Worm (Caenorhabditis elegans) whole organism, L4 larva: ENCODE results near the gene rpn-5.
A peak's percentile ranks its signal among the peaks of the same experiment; 100 is the strongest.

Experiments used
- F37D6.2 ChIP-seq: sonication (generic microtip); optimal IDR thresholded peaks from 2 replicates; lab custom pipeline; 2016; ENCODE audit warnings: mild to moderate bottlenecking, missing genetic modification characterization, missing compliant biosample characterization
- F44E2.7 ChIP-seq: fragments of 200-800 bp; sonication (Bioruptor generic); IDR thresholded peaks from 2 replicates; pipeline ENCODE4 v2.1.2; 2022; ENCODE audit warnings: missing genetic modification characterization, missing compliant biosample characterization
- T26A8.4 ChIP-seq: fragments of 200-800 bp; sonication (Bioruptor generic); IDR thresholded peaks from 2 replicates; pipeline ENCODE4 v1.3.6; 2022; ENCODE audit warnings: missing genetic modification characterization, missing compliant biosample characterization
- Y48G9A.11 ChIP-seq: fragments of 200-800 bp; sonication (Bioruptor generic); IDR thresholded peaks from 2 replicates; pipeline ENCODE4 v1.3.6; 2022; ENCODE audit warnings: missing genetic modification reagents, missing genetic modification characterization, missing compliant biosample characterization
- ZK546.5 ChIP-seq, 2 experiments: sonication (generic microtip); optimal IDR thresholded peaks; 2 replicates each; lab custom pipeline; 2017; ENCODE audit warnings: missing biosample characterization in 2 of 2, missing genetic modification characterization in 2 of 2
- ama-1 ChIP-seq: fragments of 150-350 bp; optimal IDR thresholded peaks from 2 replicates; lab custom pipeline; 2014; ENCODE audit warnings: inconsistent platforms, mixed read lengths
- attf-4 ChIP-seq: sonication (generic microtip); optimal IDR thresholded peaks from 3 replicates; lab custom pipeline; 2017; ENCODE audit warnings: missing biosample characterization, missing genetic modification characterization
- ceh-20 ChIP-seq: fragments of 200-800 bp; sonication (Bioruptor generic); IDR thresholded peaks from 2 replicates; pipeline ENCODE4 v1.3.6; 2022; ENCODE audit warnings: missing genetic modification reagents, missing genetic modification characterization, missing compliant biosample characterization
- ceh-28 ChIP-seq: fragments of 150-350 bp; optimal IDR thresholded peaks from 2 replicates; lab custom pipeline; 2014; ENCODE audit warnings: missing biosample characterization, missing genetic modification reagents, missing genetic modification characterization
- ceh-44 ChIP-seq: fragments of 200-800 bp; sonication (Bioruptor generic); IDR thresholded peaks from 2 replicates; pipeline ENCODE4 v1.3.6; 2022; ENCODE audit warnings: missing genetic modification reagents, missing genetic modification characterization, missing compliant biosample characterization
- ces-1 ChIP-seq: fragments of 150-350 bp; sonication (generic microtip); optimal IDR thresholded peaks from 4 replicates; lab custom pipeline; 2014; ENCODE audit warnings: missing biosample characterization, missing genetic modification reagents, missing genetic modification characterization
- cey-2 ChIP-seq: sonication (generic microtip); optimal IDR thresholded peaks from 3 replicates; lab custom pipeline; 2017; ENCODE audit warnings: missing genetic modification characterization, mild to moderate bottlenecking, missing compliant biosample characterization, antibody characterized with exemption, borderline replicate concordance; ENCODE audit not compliant: insufficient read depth
- daf-12 ChIP-seq: fragments of 150-350 bp; optimal IDR thresholded peaks from 2 replicates; lab custom pipeline; 2014; ENCODE audit warnings: missing biosample characterization, missing genetic modification reagents, missing genetic modification characterization
- daf-16 ChIP-seq, 3 experiments: sonication (generic microtip); optimal IDR thresholded peaks; 2 replicates each; lab custom pipeline; 2016 to 2017; ENCODE audit warnings: missing genetic modification characterization in 3 of 3, missing genetic modification reagents in 3 of 3, mild to moderate bottlenecking in 2 of 3, missing compliant biosample characterization in 2 of 3, missing biosample characterization in 1 of 3, moderate library complexity in 1 of 3
- daf-19 ChIP-seq: fragments of 200-800 bp; sonication (Bioruptor generic); conservative IDR thresholded peaks from 2 replicates; pipeline ENCODE4 v1.3.6; 2022; ENCODE audit warnings: missing genetic modification characterization, missing compliant biosample characterization
- dmd-6 ChIP-seq: fragments of 200-800 bp; sonication (Bioruptor generic); IDR thresholded peaks from 2 replicates; pipeline ENCODE4 v1.3.6; 2022; ENCODE audit warnings: missing genetic modification reagents, missing genetic modification characterization, missing compliant biosample characterization
- dmd-9 ChIP-seq: fragments of 200-800 bp; sonication (Bioruptor generic); IDR thresholded peaks from 2 replicates; pipeline ENCODE4 v1.3.6; 2022; ENCODE audit warnings: missing genetic modification reagents, missing genetic modification characterization, missing compliant biosample characterization
- dve-1 ChIP-seq: sonication (generic microtip); optimal IDR thresholded peaks from 2 replicates; lab custom pipeline; 2017; ENCODE audit warnings: antibody characterized with exemption, mild to moderate bottlenecking, missing genetic modification characterization, missing compliant biosample characterization; ENCODE audit not compliant: insufficient read depth
- egl-27 ChIP-seq: sonication (generic microtip); optimal IDR thresholded peaks from 3 replicates; lab custom pipeline; 2017; ENCODE audit warnings: missing biosample characterization, missing genetic modification reagents, missing genetic modification characterization
- egl-43 ChIP-seq: fragments of 200-800 bp; sonication (Bioruptor generic); IDR thresholded peaks from 2 replicates; pipeline ENCODE4 v1.3.6; 2022; ENCODE audit warnings: missing genetic modification reagents, missing genetic modification characterization, missing compliant biosample characterization
- hlh-30 ChIP-seq: sonication (generic microtip); optimal IDR thresholded peaks from 2 replicates; lab custom pipeline; 2017; ENCODE audit warnings: antibody characterized with exemption, mild to moderate bottlenecking, missing genetic modification characterization, missing compliant biosample characterization; ENCODE audit not compliant: insufficient read depth
- hmg-1.1 ChIP-seq: fragments of 200-800 bp; sonication (Bioruptor generic); IDR thresholded peaks from 2 replicates; pipeline ENCODE4 v1.3.6; 2022; ENCODE audit warnings: missing genetic modification reagents, missing genetic modification characterization, missing compliant biosample characterization
- jun-1 ChIP-seq: fragments of 150-350 bp; optimal IDR thresholded peaks from 2 replicates; lab custom pipeline; 2014; ENCODE audit warnings: missing biosample characterization, missing genetic modification reagents, missing genetic modification characterization
- lim-7 ChIP-seq: fragments of 200-800 bp; sonication (Bioruptor generic); IDR thresholded peaks from 2 replicates; pipeline ENCODE4 v1.3.6; 2022; ENCODE audit warnings: missing genetic modification characterization, missing compliant biosample characterization
- lin-1 ChIP-seq: fragments of 200-800 bp; sonication (Bioruptor generic); IDR thresholded peaks from 2 replicates; pipeline ENCODE4 v1.3.6; 2022; ENCODE audit warnings: missing genetic modification reagents, missing genetic modification characterization, missing compliant biosample characterization
- lin-13 ChIP-seq: fragments of 150-350 bp; optimal IDR thresholded peaks from 2 replicates; lab custom pipeline; 2014; ENCODE audit warnings: missing biosample characterization, missing genetic modification reagents, missing genetic modification characterization
- lin-38 ChIP-seq: fragments of 200-800 bp; sonication (Bioruptor generic); IDR thresholded peaks from 2 replicates; pipeline ENCODE4 v1.3.6; 2022; ENCODE audit warnings: missing genetic modification reagents, missing genetic modification characterization, missing compliant biosample characterization
- mep-1 ChIP-seq: fragments of 150-350 bp; sonication (generic microtip); optimal IDR thresholded peaks from 3 replicates; lab custom pipeline; 2014; ENCODE audit warnings: missing biosample characterization, missing genetic modification characterization
- nhr-237 ChIP-seq: sonication (generic microtip); optimal IDR thresholded peaks from 2 replicates; lab custom pipeline; 2017; ENCODE audit warnings: missing biosample characterization, missing genetic modification characterization
- nhr-28 ChIP-seq: fragments of 150-350 bp; optimal IDR thresholded peaks from 2 replicates; lab custom pipeline; 2014; ENCODE audit warnings: missing biosample characterization, missing genetic modification characterization
- nhr-42 ChIP-seq: fragments of 200-800 bp; sonication (Bioruptor generic); IDR thresholded peaks from 2 replicates; pipeline ENCODE4 v1.3.6; 2022; ENCODE audit warnings: missing genetic modification characterization, missing compliant biosample characterization
- nhr-6 ChIP-seq: fragments of 150-350 bp; optimal IDR thresholded peaks from 2 replicates; lab custom pipeline; 2014; ENCODE audit warnings: missing biosample characterization, missing genetic modification characterization
- php-3 ChIP-seq: fragments of 200-800 bp; sonication (Bioruptor generic); IDR thresholded peaks from 2 replicates; pipeline ENCODE4 v1.3.6; 2022; ENCODE audit warnings: missing genetic modification reagents, missing genetic modification characterization, missing compliant biosample characterization
- rbr-2 ChIP-seq: sonication (generic microtip); optimal IDR thresholded peaks from 2 replicates; lab custom pipeline; 2016; ENCODE audit warnings: missing genotype, missing genetic modification characterization, missing compliant biosample characterization
- saeg-2 ChIP-seq: fragments of 200-800 bp; sonication (Bioruptor generic); IDR thresholded peaks from 2 replicates; pipeline ENCODE4 v1.3.6; 2022; ENCODE audit warnings: missing genetic modification reagents, missing genetic modification characterization, missing compliant biosample characterization
- sdz-12 ChIP-seq: fragments of 200-800 bp; sonication (Bioruptor generic); optimal IDR thresholded peaks from 2 replicates; lab custom pipeline; 2018; ENCODE audit warnings: mild to moderate bottlenecking, missing genetic modification characterization, missing compliant biosample characterization
- snpc-4 ChIP-seq: fragments of 150-350 bp; optimal IDR thresholded peaks from 2 replicates; lab custom pipeline; 2014; ENCODE audit warnings: missing biosample characterization, missing genetic modification characterization
- spr-1 ChIP-seq: sonication (generic microtip); optimal IDR thresholded peaks from 2 replicates; lab custom pipeline; 2016; ENCODE audit warnings: mild to moderate bottlenecking, missing genetic modification characterization, missing compliant biosample characterization
- unc-62 ChIP-seq, 3 experiments: fragments of 150-350 bp in 1 of 3; sonication (generic microtip); optimal IDR thresholded peaks in 2 of 3; peaks in 1 of 3; 1 replicate in 1 of 3; 2 replicates in 2 of 3; lab custom pipeline; 2014 to 2017; ENCODE audit warnings: missing biosample characterization in 3 of 3, missing genetic modification characterization in 3 of 3, missing genetic modification reagents in 3 of 3, missing genotype in 1 of 3
- vab-7 ChIP-seq: fragments of 200-800 bp; sonication (Bioruptor generic); IDR thresholded peaks from 2 replicates; pipeline ENCODE4 v1.3.6; 2022; ENCODE audit warnings: missing genetic modification reagents, missing genetic modification characterization, missing compliant biosample characterization
- zag-1 ChIP-seq: fragments of 150-350 bp; optimal IDR thresholded peaks from 2 replicates; lab custom pipeline; 2014; ENCODE audit warnings: missing biosample characterization, missing genetic modification characterization
- zip-11 ChIP-seq: fragments of 200-800 bp; sonication (Bioruptor generic); IDR thresholded peaks from 2 replicates; pipeline ENCODE4 v1.3.6; 2022; ENCODE audit warnings: missing genetic modification characterization, missing compliant biosample characterization
- zip-2 ChIP-seq: fragments of 150-350 bp; optimal IDR thresholded peaks from 2 replicates; lab custom pipeline; 2014; ENCODE audit warnings: missing biosample characterization, missing genetic modification characterization
- ztf-11 ChIP-seq: fragments of 150-350 bp; optimal IDR thresholded peaks from 2 replicates; lab custom pipeline; 2014; ENCODE audit warnings: missing biosample characterization, missing genetic modification characterization
- ztf-7 ChIP-seq: fragments of 150-350 bp; optimal IDR thresholded peaks from 2 replicates; lab custom pipeline; 2014; ENCODE audit warnings: missing biosample characterization, missing genetic modification characterization

rpn-5 gene

DNA sequence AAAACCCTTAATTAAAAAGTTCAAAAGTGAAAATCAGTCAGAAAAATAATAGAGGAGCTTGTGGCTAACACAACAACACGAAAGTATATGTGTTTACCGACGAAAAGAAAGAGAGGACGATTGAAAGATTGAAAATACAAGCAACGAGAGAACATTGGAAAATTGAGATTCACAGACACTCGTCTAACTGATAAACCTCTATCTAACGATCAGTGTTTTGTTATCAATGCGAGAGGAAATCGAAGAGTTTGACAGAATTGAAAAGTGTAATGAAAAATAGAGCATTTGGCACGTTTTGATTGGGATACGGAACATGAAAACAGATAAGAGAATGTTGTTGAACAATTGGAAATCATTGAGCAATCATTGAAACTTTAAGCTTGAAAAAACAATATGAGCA, 30.5 kb upstream of the rpn-5 start (continued):
- TF ChIP-seq daf-19 (no peak), zip-11 (GFP tag; lab: Robert Waterston, UW) (no peak), ces-1 (GFP tag; lab: Kevin White, UChicago) (no peak), lin-13 (GFP tag; lab: Kevin White, UChicago) (no peak), F37D6.2 (tag; lab: Kevin White, UChicago) (no peak), sdz-12 (no peak), ztf-7 (tag; lab: Kevin White, UChicago) (no peak), lim-7 (GFP tag; lab: Robert Waterston, UW) (no peak), ceh-44 (GFP tag; lab: Robert Waterston, UW) (no peak), Y48G9A.11 (GFP tag; lab: Robert Waterston, UW) (no peak), ztf-11 (tag; lab: Kevin White, UChicago) (no peak), nhr-42 (GFP tag; lab: Robert Waterston, UW) (no peak), daf-12 (no peak), lin-1 (GFP tag; lab: Robert Waterston, UW) (peak; percentile 73), vab-7 (GFP tag; lab: Robert Waterston, UW) (no peak), ceh-20 (GFP tag; lab: Robert Waterston, UW) (no peak), mep-1 (tag; lab: Kevin White, UChicago) (peak; percentile 18), zag-1 (no peak), nhr-6 (peak; percentile 49), nhr-237 (tag; lab: Kevin White, UChicago) (no peak), snpc-4 (tag; lab: Kevin White, UChicago) (no peak), dmd-9 (GFP tag; lab: Robert Waterston, UW) (no peak), nhr-28 (tag; lab: Kevin White, UChicago) (peak; percentile 95), egl-43 (GFP tag; lab: Robert Waterston, UW) (no peak), egl-27 (tag; lab: Kevin White, UChicago) (no peak), hmg-1.1 (GFP tag; lab: Robert Waterston, UW) (no peak), spr-1 (tag; lab: Kevin White, UChicago) (peak; percentile 34), lin-38 (no peak), attf-4 (tag; lab: Kevin White, UChicago) (no peak)

DNA sequence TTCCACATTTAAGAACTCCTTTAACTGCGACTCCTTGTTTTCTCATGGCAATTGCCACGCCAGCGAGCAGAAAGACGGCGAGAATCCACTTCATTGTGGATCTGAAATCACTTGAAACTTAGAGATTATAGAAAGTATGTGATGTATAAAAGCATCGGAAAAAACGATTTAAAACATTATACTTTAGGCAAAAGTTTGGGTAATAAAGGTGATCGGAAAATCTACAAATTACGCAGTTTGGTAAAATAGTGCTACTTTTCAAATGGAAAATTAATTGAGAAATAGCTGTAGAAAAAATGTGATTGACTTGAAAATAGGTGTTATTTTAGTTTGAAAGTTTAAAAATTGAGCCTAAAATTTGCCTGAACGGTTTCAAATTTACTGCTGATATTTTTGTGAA, 29.5 kb upstream of the rpn-5 start, which contains the start of gene ttr-41:
ttr-41 (minus strand) TSS at position 101 of the 400 bp plus-strand sequence.
- TF ChIP-seq rbr-2 (no peak), jun-1 (tag; lab: Kevin White, UChicago) (no peak), cey-2 (no peak), hlh-30 (tag; lab: Kevin White, UChicago) (no peak), dmd-6 (GFP tag; lab: Robert Waterston, UW) (no peak), ZK546.5 (tag; optimal IDR thresholded peaks at IDR 0.05; lab: Kevin White, UChicago) (no peak), zip-2 (tag; lab: Kevin White, UChicago) (no peak), saeg-2 (no peak), Y48G9A.11 (GFP tag; lab: Robert Waterston, UW) (no peak), egl-43 (GFP tag; lab: Robert Waterston, UW) (no peak), F44E2.7 (GFP tag; lab: Robert Waterston, UW) (no peak)

ce11 chrII:4726750-4727384, 28.6 kb upstream of the rpn-5 start:
- no peak for TF ChIP-seq ceh-28
- no peak for TF ChIP-seq php-3 (GFP tag; lab: Robert Waterston, UW)
- no peak for TF ChIP-seq vab-7 (GFP tag; lab: Robert Waterston, UW)
- TF ChIP-seq ama-1: peak; percentile 75
- 0 out of 2 replicates have a peak, but pooled peaks have one; percentile 23 for TF ChIP-seq T26A8.4
- no peak for TF ChIP-seq daf-12
- no peak for TF ChIP-seq daf-16 (GFP tag; optimal IDR thresholded peaks at IDR 0.05; lab: Kevin White, UChicago)
- peak; percentile 16 for TF ChIP-seq daf-16 (tag; optimal IDR thresholded peaks at IDR 0.05; lab: Kevin White, UChicago)
- peak in 1 of 2 experiments; percentile 69 for TF ChIP-seq unc-62 (GFP tag; optimal IDR thresholded peaks at IDR 0.05 in 1 of 2; lab: Kevin White, UChicago)
- no peak for TF ChIP-seq unc-62 (tag; optimal IDR thresholded peaks at IDR 0.05; lab: Kevin White, UChicago)
- peak; percentile 47 for TF ChIP-seq dve-1 (tag; lab: Kevin White, UChicago)
- TF ChIP-seq dmd-9 (GFP tag; lab: Robert Waterston, UW): no peak
